Worm (Caenorhabditis elegans): ENCODE measurements around the gene F56D2.8.

- no peak for TF ChIP-seq T22C8.4 (GFP tag; IDR thresholded peaks at IDR 0.05)
- no peak for TF ChIP-seq cog-1 (tag; optimal IDR thresholded peaks at IDR 0.05)
- TF ChIP-seq flt-1 (GFP tag; IDR thresholded peaks at IDR 0.05) = peak; percentile 69; the same call in 1 of the 2 replicates
- TF ChIP-seq ref-1 (GFP tag; conservative IDR thresholded peaks at IDR 0.05) = no peak
Measured at ce11 chrIII:5564799-5565198, 17.9 kb downstream of the F56D2.8 start, which contains the start of gene mlc-3.
